Worm (Caenorhabditis elegans) whole organism, L2 larva: ENCODE measurements around the gene C56G2.9.

Experiments
- C34F6.9 ChIP-seq: fragments of 150-350 bp; optimal IDR thresholded peaks from 2 replicates; lab custom pipeline; 2014; ENCODE audit warnings: missing biosample characterization, missing genetic modification characterization
- ZK546.5 ChIP-seq: sonication (generic microtip); optimal IDR thresholded peaks from 2 replicates; lab custom pipeline; 2017; ENCODE audit warnings: missing biosample characterization, missing genetic modification characterization
- blmp-1 ChIP-seq: sonication (generic microtip); optimal IDR thresholded peaks from 2 replicates; lab custom pipeline; 2017; ENCODE audit warnings: missing genetic modification characterization, mild to moderate bottlenecking, missing compliant biosample characterization, antibody characterized with exemption, moderate library complexity; ENCODE audit not compliant: insufficient read depth
- elt-3 ChIP-seq: sonication (generic microtip); optimal IDR thresholded peaks from 2 replicates; lab custom pipeline; 2017; ENCODE audit warnings: missing biosample characterization, missing genetic modification characterization
- fos-1 ChIP-seq: fragments of 150-350 bp; optimal IDR thresholded peaks from 2 replicates; lab custom pipeline; 2014; ENCODE audit warnings: missing biosample characterization, missing genetic modification characterization
- lin-13 ChIP-seq: fragments of 150-350 bp; optimal IDR thresholded peaks from 2 replicates; lab custom pipeline; 2014; ENCODE audit warnings: missing biosample characterization, missing genetic modification reagents, missing genetic modification characterization
- lsy-2 ChIP-seq, 2 experiments: fragments of 150-350 bp in 1 of 2; sonication (generic microtip) in 1 of 2; optimal IDR thresholded peaks; 2 replicates each; lab custom pipeline; 2014 to 2017; ENCODE audit warnings: missing biosample characterization in 2 of 2, missing genetic modification characterization in 2 of 2
- nhr-12 ChIP-seq: fragments of 150-350 bp; optimal IDR thresholded peaks from 2 replicates; lab custom pipeline; 2014; ENCODE audit warnings: missing biosample characterization, missing genetic modification characterization
- nhr-23 ChIP-seq: fragments of 150-350 bp; optimal IDR thresholded peaks from 2 replicates; lab custom pipeline; 2014; ENCODE audit warnings: missing biosample characterization, missing genetic modification reagents, missing genetic modification characterization
- nhr-77 ChIP-seq: fragments of 150-350 bp; optimal IDR thresholded peaks from 2 replicates; lab custom pipeline; 2014; ENCODE audit warnings: missing biosample characterization, missing genetic modification characterization
- snpc-4 ChIP-seq: fragments of 150-350 bp; optimal IDR thresholded peaks from 2 replicates; lab custom pipeline; 2014; ENCODE audit warnings: missing biosample characterization, missing genetic modification characterization
- ztf-11 ChIP-seq: sonication (generic microtip); optimal IDR thresholded peaks from 2 replicates; lab custom pipeline; 2017; ENCODE audit warnings: missing biosample characterization, missing genetic modification characterization

DNA sequence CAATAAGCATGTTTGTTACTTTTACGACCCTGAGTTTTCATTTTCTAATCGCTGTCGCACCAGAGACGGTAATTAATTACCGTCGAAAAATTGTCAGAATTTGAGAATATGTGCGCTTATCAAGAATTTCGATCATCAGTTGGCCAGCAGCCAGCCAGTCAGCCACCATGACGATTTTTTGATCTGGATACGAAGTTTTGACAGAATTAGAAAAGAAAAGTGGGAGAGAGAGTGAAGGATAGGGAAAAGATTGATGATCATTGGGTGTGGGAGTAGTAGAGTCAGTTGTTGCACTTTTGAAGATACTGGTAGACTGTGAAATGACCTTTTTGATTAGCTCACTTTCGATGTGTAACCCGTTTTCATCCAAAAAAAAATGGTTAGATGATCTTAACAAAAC is 21.3 kb upstream of the C56G2.9 start:
- TF ChIP-seq nhr-77 (tag; lab: Kevin White, UChicago), result no peak
- no peak for TF ChIP-seq nhr-23
- no peak for TF ChIP-seq snpc-4 (tag; lab: Kevin White, UChicago)
- no peak for TF ChIP-seq elt-3
- TF ChIP-seq C34F6.9 (tag; lab: Kevin White, UChicago), result peak; percentile 15
- TF ChIP-seq ztf-11 (tag; lab: Kevin White, UChicago), result no peak
- peak; percentile 97 for TF ChIP-seq blmp-1
- no peak for TF ChIP-seq nhr-12 (tag; lab: Kevin White, UChicago)
- TF ChIP-seq fos-1 (tag; lab: Kevin White, UChicago), result peak; percentile 13
- TF ChIP-seq lsy-2 (tag; optimal IDR thresholded peaks at IDR 0.05; lab: Kevin White, UChicago), result peak in 1 of 2 experiments; percentile 28
- TF ChIP-seq lin-13, result peak; percentile 33
- TF ChIP-seq ZK546.5 (tag; lab: Kevin White, UChicago), result no peak
